Worm (Caenorhabditis elegans): ENCODE results near the gene cyp-31A5.

DNA sequence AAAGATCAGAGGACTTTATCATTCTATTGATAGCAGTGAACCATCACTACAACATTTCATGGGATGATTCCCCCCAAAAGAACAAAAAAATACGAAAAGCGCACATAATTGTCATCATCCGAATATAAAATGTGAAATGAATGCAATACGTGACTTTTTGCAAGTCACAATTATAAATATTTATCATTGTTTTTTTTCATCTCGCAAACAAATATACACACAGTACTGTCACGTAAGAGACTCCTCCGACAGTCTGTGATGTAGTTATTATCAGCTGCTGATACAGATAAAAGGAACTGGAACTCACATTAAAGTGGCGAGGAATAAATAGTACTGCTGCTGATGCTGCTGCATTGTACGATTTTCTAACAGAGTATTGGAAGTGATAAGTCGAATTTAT is 4.7 kb upstream of the cyp-31A5 start:
- TF ChIP-seq pqm-1 (tag; optimal IDR thresholded peaks at IDR 0.05) = no peak
- TF ChIP-seq tbx-2 (tag; optimal IDR thresholded peaks at IDR 0.05) = no peak
- peak; percentile 78 for TF ChIP-seq elt-2 (tag; optimal IDR thresholded peaks at IDR 0.05)
- TF ChIP-seq ceh-9 (tag; optimal IDR thresholded peaks at IDR 0.05) = no peak
- no peak for TF ChIP-seq hlh-30 (tag; optimal IDR thresholded peaks at IDR 0.05; ENCODE audit: insufficient read depth)
- TF ChIP-seq K02D7.2 (tag; optimal IDR thresholded peaks at IDR 0.05) = no peak
- TF ChIP-seq elt-4 (tag; optimal IDR thresholded peaks at IDR 0.05) = no peak
- TF ChIP-seq ceh-22 (tag; optimal IDR thresholded peaks at IDR 0.05) = no peak
- no peak for TF ChIP-seq ama-1 (optimal IDR thresholded peaks at IDR 0.05)
- no peak for TF ChIP-seq C38D4.7 (GFP tag; optimal IDR thresholded peaks at IDR 0.05)
- TF ChIP-seq fkh-10 (GFP tag; optimal IDR thresholded peaks at IDR 0.05) = no peak
- no peak for TF ChIP-seq ceh-45 (GFP tag; IDR thresholded peaks at IDR 0.05)

Data from whole organism, late embryonic.